Worm (Caenorhabditis elegans): ENCODE data around the gene F56C4.2.

- TF ChIP-seq ama-1 (optimal IDR thresholded peaks at IDR 0.05) (no peak), ama-1 (GFP tag; optimal IDR thresholded peaks at IDR 0.05) (no peak), efl-1 (GFP tag; optimal IDR thresholded peaks at IDR 0.05) (no peak), snpc-4 (GFP tag; optimal IDR thresholded peaks at IDR 0.05) (no peak), snpc-4 (tag; optimal IDR thresholded peaks at IDR 0.05) (no peak), Y67H2A.10 (GFP tag; conservative IDR thresholded peaks at IDR 0.05) (no peak)
Measured at ce11 chrIV:10609920-10610319, 29.2 kb upstream of the F56C4.2 start.

Data from whole organism, young adult.